Fruit fly (Drosophila melanogaster) whole organism, prepupa: Measurements from ENCODE around the gene RpL40.

ENCODE experiments used
- Blimp-1 ChIP-seq: fragments of 200-800 bp; sonication (Bioruptor generic); optimal IDR thresholded peaks from 3 replicates; lab custom pipeline; 2017; ENCODE audit warnings: missing biosample characterization, missing genetic modification characterization, mild to moderate bottlenecking, moderate library complexity, missing genetic modification reagents
- CG10631 ChIP-seq: fragments of 200-800 bp; sonication (Bioruptor generic); optimal IDR thresholded peaks from 2 replicates; lab custom pipeline; 2016; ENCODE audit warnings: missing biosample characterization, missing genetic modification characterization
- CG10669 ChIP-seq: fragments of 200-800 bp; sonication (Bioruptor generic); optimal IDR thresholded peaks from 3 replicates; lab custom pipeline; 2018; ENCODE audit warnings: missing biosample characterization, mild to moderate bottlenecking, missing genetic modification characterization, moderate library complexity
- CG11762 ChIP-seq: fragments of 200-800 bp; sonication (Bioruptor generic); optimal IDR thresholded peaks from 3 replicates; lab custom pipeline; 2016; ENCODE audit warnings: missing biosample characterization, missing genetic modification characterization; ENCODE audit not compliant: insufficient read depth
- CG11902 ChIP-seq: fragments of 200-800 bp; sonication (Bioruptor generic); optimal IDR thresholded peaks from 3 replicates; lab custom pipeline; 2016; ENCODE audit warnings: missing biosample characterization, missing genetic modification characterization
- CG15336 ChIP-seq: fragments of 200-800 bp; sonication (Bioruptor generic); IDR thresholded peaks from 2 replicates; pipeline ENCODE4 v1.3.6; 2022; ENCODE audit warnings: missing biosample characterization, missing genetic modification characterization
- CG1621 ChIP-seq: fragments of 200-800 bp; sonication (Bioruptor generic); optimal IDR thresholded peaks from 3 replicates; lab custom pipeline; 2018; ENCODE audit warnings: missing biosample characterization, mild to moderate bottlenecking, missing genetic modification characterization
- CG3032 ChIP-seq: fragments of 200-800 bp; optimal IDR thresholded peaks from 2 replicates; lab custom pipeline; 2019; ENCODE audit warnings: missing biosample characterization, mild to moderate bottlenecking, missing genetic modification characterization, moderate library complexity
- CG31627 ChIP-seq: fragments of 200-800 bp; sonication (Bioruptor generic); optimal IDR thresholded peaks from 3 replicates; lab custom pipeline; 2016; ENCODE audit warnings: missing biosample characterization, missing genetic modification characterization
- CG32006 ChIP-seq: fragments of 200-800 bp; sonication (Bioruptor generic); optimal IDR thresholded peaks from 3 replicates; lab custom pipeline; 2017; ENCODE audit warnings: missing biosample characterization, mild to moderate bottlenecking, missing genetic modification characterization
- CG34406 ChIP-seq: fragments of 200-800 bp; sonication (Bioruptor generic); optimal IDR thresholded peaks from 3 replicates; lab custom pipeline; 2016; ENCODE audit warnings: missing biosample characterization, missing genetic modification characterization
- CG3919 ChIP-seq: fragments of 200-800 bp; sonication (Bioruptor generic); optimal IDR thresholded peaks from 3 replicates; lab custom pipeline; 2016; ENCODE audit warnings: missing biosample characterization, missing genetic modification characterization
- CG4318 ChIP-seq: fragments of 200-800 bp; sonication (Bioruptor generic); optimal IDR thresholded peaks from 3 replicates; lab custom pipeline; 2017; ENCODE audit warnings: missing biosample characterization, mild to moderate bottlenecking, missing genetic modification characterization
- CG6163 ChIP-seq: fragments of 200-800 bp; sonication (Bioruptor generic); IDR thresholded peaks from 3 replicates; pipeline ENCODE4 v1.3.6; 2022; ENCODE audit warnings: missing biosample characterization, missing genetic modification characterization
- CG6276 ChIP-seq: fragments of 200-800 bp; sonication (Bioruptor generic); optimal IDR thresholded peaks from 2 replicates; lab custom pipeline; 2017; ENCODE audit warnings: missing biosample characterization, mild to moderate bottlenecking, missing genetic modification characterization
- CG6792 ChIP-seq: fragments of 200-800 bp; sonication (Bioruptor generic); optimal IDR thresholded peaks from 3 replicates; lab custom pipeline; 2016; ENCODE audit warnings: missing biosample characterization, missing genetic modification characterization
- CG6808 ChIP-seq: fragments of 200-800 bp; sonication (Bioruptor generic); optimal IDR thresholded peaks from 3 replicates; lab custom pipeline; 2017; ENCODE audit warnings: missing biosample characterization, missing genetic modification characterization, mild to moderate bottlenecking, moderate library complexity, missing genetic modification reagents
- CG7368 ChIP-seq: fragments of 200-800 bp; sonication (Bioruptor generic); optimal IDR thresholded peaks from 3 replicates; lab custom pipeline; 2016; ENCODE audit warnings: missing biosample characterization, missing genetic modification characterization
- CG8119 ChIP-seq: fragments of 200-800 bp; sonication (Bioruptor generic); IDR thresholded peaks from 3 replicates; pipeline ENCODE4 v1.3.6; 2022; ENCODE audit warnings: missing biosample characterization, missing genetic modification characterization
- CG8632 ChIP-seq: fragments of 200-800 bp; sonication (Bioruptor generic); optimal IDR thresholded peaks from 3 replicates; lab custom pipeline; 2016; ENCODE audit warnings: missing biosample characterization, missing genetic modification characterization
- Eip75B ChIP-seq: fragments of 200-800 bp; sonication (Bioruptor generic); optimal IDR thresholded peaks from 3 replicates; lab custom pipeline; 2016; ENCODE audit warnings: missing biosample characterization, missing genetic modification characterization
- Eip78C ChIP-seq: fragments of 200-800 bp; sonication (Bioruptor generic); peaks from one replicate; lab custom pipeline; 2016; ENCODE audit warnings: missing biosample characterization, missing genetic modification characterization
- Eip93F ChIP-seq: fragments of 200-800 bp; sonication (Bioruptor generic); optimal IDR thresholded peaks from 2 replicates; lab custom pipeline; 2016; ENCODE audit warnings: missing biosample characterization, mild to moderate bottlenecking, missing genetic modification characterization
- Ets21C ChIP-seq: fragments of 200-800 bp; sonication (Bioruptor generic); optimal IDR thresholded peaks from 3 replicates; lab custom pipeline; 2016; ENCODE audit warnings: missing biosample characterization, missing genetic modification characterization
- Ets96B ChIP-seq: fragments of 200-800 bp; optimal IDR thresholded peaks from 2 replicates; lab custom pipeline; 2019; ENCODE audit warnings: missing biosample characterization, mild to moderate bottlenecking, missing genetic modification characterization, moderate library complexity
- Gug ChIP-seq: fragments of 200-800 bp; sonication (Bioruptor generic); IDR thresholded peaks from 2 replicates; pipeline ENCODE4 v1.3.6; 2022; ENCODE audit warnings: missing biosample characterization, missing genetic modification characterization
- Hr38 ChIP-seq: sonication (Bioruptor generic); optimal IDR thresholded peaks from 2 replicates; lab custom pipeline; 2016; ENCODE audit warnings: missing biosample characterization, missing genetic modification characterization
- Hr39 ChIP-seq: fragments of 200-800 bp; sonication (Bioruptor generic); optimal IDR thresholded peaks from 2 replicates; lab custom pipeline; 2016; ENCODE audit warnings: missing biosample characterization, missing genetic modification characterization
- Hr4 ChIP-seq: fragments of 200-800 bp; sonication (Bioruptor generic); optimal IDR thresholded peaks from 3 replicates; lab custom pipeline; 2016; ENCODE audit warnings: missing biosample characterization, missing genetic modification characterization
- Lpt ChIP-seq: fragments of 200-800 bp; sonication (Bioruptor generic); optimal IDR thresholded peaks from 3 replicates; lab custom pipeline; 2016; ENCODE audit warnings: missing biosample characterization, missing genetic modification characterization
- Met ChIP-seq: fragments of 200-800 bp; sonication (Bioruptor generic); optimal IDR thresholded peaks from 3 replicates; lab custom pipeline; 2016; ENCODE audit warnings: missing biosample characterization, missing genetic modification characterization
- OdsH ChIP-seq: fragments of 200-800 bp; sonication (Bioruptor generic); optimal IDR thresholded peaks from 3 replicates; lab custom pipeline; 2016; ENCODE audit warnings: missing biosample characterization, missing genetic modification characterization
- Smox ChIP-seq: fragments of 200-800 bp; sonication (Bioruptor generic); optimal IDR thresholded peaks from 3 replicates; lab custom pipeline; 2016; ENCODE audit warnings: missing biosample characterization, missing genetic modification characterization
- Sox102F ChIP-seq: fragments of 200-800 bp; sonication (Bioruptor generic); optimal IDR thresholded peaks from 2 replicates; lab custom pipeline; 2016; ENCODE audit warnings: missing biosample characterization, mild to moderate bottlenecking, missing genetic modification characterization
- Sox14 ChIP-seq: fragments of 200-800 bp; sonication (Bioruptor generic); optimal IDR thresholded peaks from 3 replicates; lab custom pipeline; 2016; ENCODE audit warnings: missing biosample characterization, missing genetic modification characterization
- Sox15 ChIP-seq: fragments of 200-800 bp; sonication (Bioruptor generic); optimal IDR thresholded peaks from 3 replicates; lab custom pipeline; 2016; ENCODE audit warnings: missing biosample characterization, missing genetic modification characterization
- achi ChIP-seq: fragments of 200-800 bp; sonication (Bioruptor generic); optimal IDR thresholded peaks from 3 replicates; lab custom pipeline; 2016; ENCODE audit warnings: missing biosample characterization, missing genetic modification characterization
- acj6 ChIP-seq: fragments of 200-800 bp; sonication (Bioruptor generic); optimal IDR thresholded peaks from 3 replicates; lab custom pipeline; 2016; ENCODE audit warnings: missing biosample characterization, missing genetic modification characterization
- cyc ChIP-seq: fragments of 200-800 bp; sonication (Bioruptor generic); optimal IDR thresholded peaks from 3 replicates; lab custom pipeline; 2016; ENCODE audit warnings: missing biosample characterization, missing genetic modification characterization
- dac ChIP-seq: fragments of 200-800 bp; sonication (Bioruptor generic); optimal IDR thresholded peaks from 2 replicates; lab custom pipeline; 2017; ENCODE audit warnings: missing biosample characterization, mild to moderate bottlenecking, missing genetic modification characterization
- dsx ChIP-seq: fragments of 200-800 bp; optimal IDR thresholded peaks from 3 replicates; lab custom pipeline; 2019; ENCODE audit warnings: missing biosample characterization, mild to moderate bottlenecking, missing genetic modification characterization, moderate library complexity; ENCODE audit not compliant: poor library complexity, severe bottlenecking
- eg ChIP-seq: fragments of 200-800 bp; sonication (Bioruptor generic); IDR thresholded peaks from 3 replicates; pipeline ENCODE4 v1.3.6; 2022; ENCODE audit warnings: missing biosample characterization, missing genetic modification characterization
- esn ChIP-seq: fragments of 200-800 bp; sonication (Bioruptor generic); optimal IDR thresholded peaks from 2 replicates; lab custom pipeline; 2016; ENCODE audit warnings: missing biosample characterization, mild to moderate bottlenecking, missing genetic modification characterization, moderate library complexity
- fd85E ChIP-seq: fragments of 200-800 bp; sonication (Bioruptor generic); optimal IDR thresholded peaks from 3 replicates; lab custom pipeline; 2016; ENCODE audit warnings: missing biosample characterization, missing genetic modification characterization
- fkh ChIP-seq: fragments of 200-800 bp; sonication (Bioruptor generic); optimal IDR thresholded peaks from 3 replicates; lab custom pipeline; 2017; ENCODE audit warnings: missing biosample characterization, mild to moderate bottlenecking, missing genetic modification characterization, moderate library complexity
- lz ChIP-seq: fragments of 200-800 bp; sonication (Bioruptor generic); optimal IDR thresholded peaks from 3 replicates; lab custom pipeline; 2016; ENCODE audit warnings: missing biosample characterization, missing genetic modification characterization
- salr ChIP-seq, 2 experiments: fragments of 200-800 bp; sonication (Bioruptor generic); optimal IDR thresholded peaks; 3 replicates each; lab custom pipeline; 2016 to 2018; ENCODE audit warnings: missing biosample characterization in 2 of 2, missing genetic modification characterization in 2 of 2, mild to moderate bottlenecking in 1 of 2
- spab ChIP-seq: fragments of 200-800 bp; sonication (Bioruptor generic); optimal IDR thresholded peaks from 2 replicates; lab custom pipeline; 2017; ENCODE audit warnings: missing biosample characterization, mild to moderate bottlenecking, missing genetic modification characterization, missing genetic modification reagents
- ss ChIP-seq, 2 experiments: fragments of 200-800 bp; sonication (Bioruptor generic); optimal IDR thresholded peaks; 2 replicates in 1 of 2; 3 replicates in 1 of 2; lab custom pipeline; 2017 to 2018; ENCODE audit warnings: mild to moderate bottlenecking in 2 of 2, missing biosample characterization in 2 of 2, missing genetic modification characterization in 2 of 2, moderate library complexity in 1 of 2
- svp ChIP-seq: fragments of 200-800 bp; sonication (Bioruptor generic); peaks from one replicate; lab custom pipeline; 2016; ENCODE audit warnings: missing biosample characterization, missing genetic modification characterization
- topi ChIP-seq: fragments of 200-800 bp; sonication (Bioruptor generic); optimal IDR thresholded peaks from 3 replicates; lab custom pipeline; 2016; ENCODE audit warnings: missing biosample characterization, missing genetic modification characterization
- vri ChIP-seq: fragments of 200-800 bp; sonication (Bioruptor generic); optimal IDR thresholded peaks from 3 replicates; lab custom pipeline; 2016; ENCODE audit warnings: missing biosample characterization, mild to moderate bottlenecking, missing genetic modification characterization

Gene RpL40

DNA sequence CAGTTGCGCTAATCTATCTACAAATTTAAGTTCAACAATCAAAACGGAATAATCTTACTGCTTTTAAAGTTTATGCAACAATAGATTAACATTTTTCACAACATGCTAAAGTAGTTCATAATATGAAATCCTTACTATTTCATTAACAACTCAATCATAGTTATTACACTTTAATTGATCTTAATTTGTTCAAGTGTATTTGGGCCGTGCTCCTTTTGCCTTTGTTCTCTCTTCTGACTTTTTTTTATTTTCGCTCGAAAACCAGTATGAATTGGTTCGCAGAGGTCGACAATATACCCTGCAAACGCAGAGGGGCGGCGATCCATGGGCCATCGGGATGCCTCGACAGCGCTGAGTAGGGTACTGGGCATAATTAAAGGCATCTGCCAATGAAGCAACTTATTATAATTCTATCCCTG, 16.2 kb upstream of the RpL40 start:
- TF ChIP-seq CG3919 (peak; percentile 67), Sox102F (GFP tag; lab: Kevin White, UChicago) (peak; percentile 53), CG10631 (GFP tag; lab: Kevin White, UChicago) (peak; percentile 47), ss (GFP tag; optimal IDR thresholded peaks at IDR 0.05; lab: Kevin White, UChicago) (peak; percentile 85 to 89), cyc (peak; percentile 54), CG11762 (GFP tag; lab: Kevin White, UChicago) (peak; percentile 75), CG10669 (GFP tag; lab: Kevin White, UChicago) (peak; percentile 72), CG15336 (GFP tag; lab: Robert Waterston, UW) (no peak), esn (no peak), Hr39 (GFP tag; lab: Kevin White, UChicago) (no peak), CG8632 (peak; percentile 68), CG3032 (tag; lab: Kevin White, UChicago) (peak; percentile 89), Smox (GFP tag; lab: Kevin White, UChicago) (peak; percentile 39), CG4318 (GFP tag; lab: Kevin White, UChicago) (no peak), CG11902 (GFP tag; lab: Kevin White, UChicago) (peak; percentile 21), CG6163 (GFP tag; lab: Robert Waterston, UW) (peak; percentile 76), fkh (no peak), Sox15 (GFP tag; lab: Kevin White, UChicago) (peak; percentile 15), OdsH (no peak), Lpt (no peak), CG6792 (GFP tag; lab: Kevin White, UChicago) (peak; percentile 62), spab (GFP tag; lab: Kevin White, UChicago) (peak; percentile 68), svp (peak; percentile 83), Gug (GFP tag; lab: Robert Waterston, UW) (no peak), Eip75B (GFP tag; lab: Kevin White, UChicago) (peak; percentile 77), topi (GFP tag; lab: Kevin White, UChicago) (peak; percentile 64), salr (GFP tag; optimal IDR thresholded peaks at IDR 0.05; lab: Kevin White, UChicago) (peak in 1 of 2 experiments; percentile 30), Hr38 (GFP tag; lab: Kevin White, UChicago) (no peak), vri (GFP tag; lab: Kevin White, UChicago) (no peak), Eip93F (GFP tag; lab: Kevin White, UChicago) (no peak), CG6808 (GFP tag; lab: Kevin White, UChicago) (peak; percentile 87), Sox14 (GFP tag; lab: Kevin White, UChicago) (no peak), dac (no peak), CG1621 (tag; lab: Kevin White, UChicago) (peak; percentile 50), Ets96B (tag; lab: Kevin White, UChicago) (peak; percentile 86), fd85E (GFP tag; lab: Kevin White, UChicago) (no peak), CG31627 (GFP tag; lab: Kevin White, UChicago) (peak; percentile 28), Blimp-1 (GFP tag; lab: Kevin White, UChicago) (peak; percentile 28), CG32006 (GFP tag; lab: Kevin White, UChicago) (no peak), Hr4 (GFP tag; lab: Kevin White, UChicago) (no peak), CG7368 (GFP tag; lab: Kevin White, UChicago) (peak; percentile 47), eg (0 out of 3 replicates have a peak, but pooled peaks have one; percentile 15), Ets21C (GFP tag; lab: Kevin White, UChicago) (peak; percentile 44), CG34406 (GFP tag; lab: Kevin White, UChicago) (peak; percentile 62), Eip78C (GFP tag; lab: Kevin White, UChicago) (peak; percentile 81), Met (GFP tag; lab: Kevin White, UChicago) (peak; percentile 77), CG6276 (no peak), dsx (peak; percentile 66), achi (GFP tag; lab: Kevin White, UChicago) (peak; percentile 59), acj6 (GFP tag; lab: Kevin White, UChicago) (peak; percentile 72), CG8119 (GFP tag; lab: Robert Waterston, UW) (0 out of 3 replicates have a peak, but pooled peaks have one; percentile 18), lz (GFP tag; lab: Kevin White, UChicago) (no peak)
